Worm (Caenorhabditis elegans) whole organism, L3 larva: ENCODE measurements around the gene srh-236.

Source experiments
- egl-27 ChIP-seq: sonication (generic microtip); optimal IDR thresholded peaks from 4 replicates; lab custom pipeline; 2017; ENCODE audit warnings: missing biosample characterization, missing genetic modification reagents, missing genetic modification characterization
- fos-1 ChIP-seq: fragments of 150-350 bp; optimal IDR thresholded peaks from 2 replicates; lab custom pipeline; 2014; ENCODE audit warnings: missing biosample characterization, missing genetic modification characterization
- lin-15B ChIP-seq: fragments of 150-350 bp; optimal IDR thresholded peaks from 2 replicates; lab custom pipeline; 2014; ENCODE audit warnings: missing biosample characterization, missing genetic modification characterization
- nhr-11 ChIP-seq: fragments of 150-350 bp; optimal IDR thresholded peaks from 2 replicates; lab custom pipeline; 2014; ENCODE audit warnings: missing biosample characterization, missing genetic modification characterization
- nhr-12 ChIP-seq: fragments of 150-350 bp; optimal IDR thresholded peaks from 2 replicates; lab custom pipeline; 2014; ENCODE audit warnings: missing biosample characterization, missing genetic modification characterization
- nhr-23 ChIP-seq: fragments of 150-350 bp; optimal IDR thresholded peaks from 2 replicates; lab custom pipeline; 2014; ENCODE audit warnings: missing biosample characterization, missing genetic modification reagents, missing genetic modification characterization
- nhr-28 ChIP-seq: fragments of 150-350 bp; optimal IDR thresholded peaks from 2 replicates; lab custom pipeline; 2014; ENCODE audit warnings: missing biosample characterization, missing genetic modification characterization
- pha-4 ChIP-seq: fragments of 150-350 bp; optimal IDR thresholded peaks from 2 replicates; lab custom pipeline; 2014; ENCODE audit warnings: missing biosample characterization, missing genetic modification reagents, missing genetic modification characterization
- skn-1 ChIP-seq: fragments of 150-350 bp; optimal IDR thresholded peaks from 2 replicates; lab custom pipeline; 2014; ENCODE audit warnings: missing biosample characterization, missing genetic modification characterization
- snpc-4 ChIP-seq: fragments of 150-350 bp; optimal IDR thresholded peaks from 2 replicates; lab custom pipeline; 2014; ENCODE audit warnings: missing biosample characterization, missing genetic modification characterization
- tbx-2 ChIP-seq: sonication (generic microtip); optimal IDR thresholded peaks from 2 replicates; lab custom pipeline; 2016; ENCODE audit warnings: mild to moderate bottlenecking, missing genetic modification characterization, missing compliant biosample characterization
- unc-39 ChIP-seq: sonication (generic microtip); optimal IDR thresholded peaks from 4 replicates; lab custom pipeline; 2017; ENCODE audit warnings: missing biosample characterization, missing genetic modification characterization
- unc-62 ChIP-seq: fragments of 150-350 bp; sonication (generic microtip); optimal IDR thresholded peaks from 4 replicates; lab custom pipeline; 2014; ENCODE audit warnings: missing biosample characterization, missing genetic modification reagents, missing genetic modification characterization
- zag-1 ChIP-seq: fragments of 150-350 bp; optimal IDR thresholded peaks from 2 replicates; lab custom pipeline; 2014; ENCODE audit warnings: missing biosample characterization, missing genetic modification characterization

- TF ChIP-seq tbx-2 (tag; lab: Kevin White, UChicago) (no peak), nhr-23 (tag; lab: Kevin White, UChicago) (no peak), fos-1 (no peak), egl-27 (tag; lab: Kevin White, UChicago) (no peak), unc-62 (no peak), nhr-28 (tag; lab: Kevin White, UChicago) (no peak), snpc-4 (tag; lab: Kevin White, UChicago) (no peak), zag-1 (tag; lab: Kevin White, UChicago) (no peak), unc-39 (no peak), nhr-11 (tag; lab: Kevin White, UChicago) (no peak), nhr-12 (tag; lab: Kevin White, UChicago) (no peak), pha-4 (tag; lab: Kevin White, UChicago) (no peak), lin-15B (tag; lab: Kevin White, UChicago) (no peak), skn-1 (tag; lab: Kevin White, UChicago) (no peak)
Observed at ce11 chrV:17226119-17226518, 14.3 kb upstream of the srh-236 start, which contains the start of gene srh-112.
